Fruit fly (Drosophila melanogaster) whole organism, embryonic: ENCODE results near the gene CG2685.
A peak's percentile ranks its signal among the peaks of the same experiment; 100 is the strongest.

Experiments used
- ATbp ChIP-seq: fragments of 200-800 bp; sonication (Bioruptor generic); optimal IDR thresholded peaks from 2 replicates; lab custom pipeline; 2017; ENCODE audit warnings: missing biosample characterization, mild to moderate bottlenecking, missing genetic modification characterization, missing genetic modification reagents
- CG10274 ChIP-seq: fragments of 200-800 bp; sonication (Bioruptor generic); optimal IDR thresholded peaks from 3 replicates; lab custom pipeline; 2017; ENCODE audit warnings: missing biosample characterization, mild to moderate bottlenecking, missing genetic modification characterization
- CG11504 ChIP-seq: fragments of 200-800 bp; sonication (Bioruptor generic); optimal IDR thresholded peaks from 3 replicates; lab custom pipeline; 2019; ENCODE audit warnings: missing biosample characterization, mild to moderate bottlenecking, missing genetic modification characterization, moderate library complexity
- CG15479 ChIP-seq: fragments of 200-800 bp; sonication (Bioruptor generic); optimal IDR thresholded peaks from 3 replicates; lab custom pipeline; 2019; ENCODE audit warnings: missing biosample characterization, mild to moderate bottlenecking, missing genetic modification characterization, moderate library complexity
- CG15601 ChIP-seq: fragments of 200-800 bp; sonication (Bioruptor generic); optimal IDR thresholded peaks from 3 replicates; lab custom pipeline; 2019; ENCODE audit warnings: missing biosample characterization, mild to moderate bottlenecking, missing genetic modification characterization, moderate library complexity
- CG1602 ChIP-seq: fragments of 200-800 bp; sonication (Bioruptor generic); optimal IDR thresholded peaks from 3 replicates; lab custom pipeline; 2016; ENCODE audit warnings: missing biosample characterization, missing genetic modification characterization
- CG16813 ChIP-seq: fragments of 200-800 bp; sonication (Bioruptor generic); IDR thresholded peaks from 3 replicates; pipeline ENCODE4 v1.3.6; 2022; ENCODE audit warnings: missing biosample characterization, missing genetic modification characterization; ENCODE audit not compliant: partially characterized antibody
- CG17612 ChIP-seq: fragments of 200-800 bp; sonication (Bioruptor generic); IDR thresholded peaks from 2 replicates; pipeline ENCODE4 v1.3.6; 2022; ENCODE audit warnings: missing biosample characterization, missing genetic modification characterization
- CG17829 ChIP-seq: fragments of 200-800 bp; optimal IDR thresholded peaks from 2 replicates; lab custom pipeline; 2019; ENCODE audit warnings: missing biosample characterization, mild to moderate bottlenecking, missing genetic modification characterization, moderate library complexity
- CG2875 ChIP-seq: fragments of 200-800 bp; sonication (Bioruptor generic); optimal IDR thresholded peaks from 2 replicates; lab custom pipeline; 2017; ENCODE audit warnings: missing biosample characterization, mild to moderate bottlenecking, missing genetic modification characterization, missing genetic modification reagents
- CG33213 ChIP-seq: fragments of 200-800 bp; sonication (Bioruptor generic); optimal IDR thresholded peaks from 3 replicates; lab custom pipeline; 2016; ENCODE audit warnings: missing biosample characterization, missing genetic modification characterization
- CG3847 ChIP-seq: fragments of 200-800 bp; sonication (Bioruptor generic); IDR thresholded peaks from 2 replicates; pipeline ENCODE4 v1.3.6; 2022; ENCODE audit warnings: missing biosample characterization, missing genetic modification characterization
- CG4282 ChIP-seq: fragments of 200-800 bp; sonication (Bioruptor generic); optimal IDR thresholded peaks from 2 replicates; lab custom pipeline; 2016; ENCODE audit warnings: missing biosample characterization, missing genetic modification characterization
- CG4820 ChIP-seq: fragments of 200-800 bp; sonication (Bioruptor generic); optimal IDR thresholded peaks from 3 replicates; lab custom pipeline; 2016; ENCODE audit warnings: missing biosample characterization, missing genetic modification characterization
- CG6654 ChIP-seq: fragments of 200-800 bp; sonication (Bioruptor generic); optimal IDR thresholded peaks from 2 replicates; lab custom pipeline; 2017; ENCODE audit warnings: missing biosample characterization, mild to moderate bottlenecking, missing genetic modification characterization
- CG7357 ChIP-seq: fragments of 200-800 bp; sonication (Bioruptor generic); IDR thresholded peaks from 3 replicates; pipeline ENCODE4 v1.3.6; 2022; ENCODE audit warnings: missing biosample characterization, missing genetic modification characterization
- CG8944 ChIP-seq: fragments of 200-800 bp; sonication (Bioruptor generic); optimal IDR thresholded peaks from 3 replicates; lab custom pipeline; 2016; ENCODE audit warnings: missing biosample characterization, missing genetic modification characterization
- CoRest ChIP-seq: fragments of 200-800 bp; sonication (Bioruptor generic); optimal IDR thresholded peaks from 3 replicates; lab custom pipeline; 2018; ENCODE audit warnings: missing biosample characterization, mild to moderate bottlenecking, missing genetic modification characterization, moderate library complexity
- Dp ChIP-seq: fragments of 200-800 bp; sonication (Bioruptor generic); optimal IDR thresholded peaks from 2 replicates; lab custom pipeline; 2018; ENCODE audit warnings: missing biosample characterization, mild to moderate bottlenecking, missing genetic modification characterization, moderate library complexity
- ERR ChIP-seq: fragments of 200-800 bp; sonication (Bioruptor generic); optimal IDR thresholded peaks from 2 replicates; lab custom pipeline; 2016; ENCODE audit warnings: missing biosample characterization, missing genetic modification characterization
- Ets97D ChIP-seq: fragments of 200-800 bp; sonication (Bioruptor generic); optimal IDR thresholded peaks from 3 replicates; lab custom pipeline; 2016; ENCODE audit warnings: missing biosample characterization, missing genetic modification characterization
- H15 ChIP-seq: fragments of 200-800 bp; sonication (Bioruptor generic); IDR thresholded peaks from 3 replicates; pipeline ENCODE4 v1.3.6; 2022; ENCODE audit warnings: missing biosample characterization, missing genetic modification characterization
- H2.0 ChIP-seq: fragments of 200-800 bp; sonication (Bioruptor generic); IDR thresholded peaks from 2 replicates; pipeline ENCODE4 v1.3.6; 2022; ENCODE audit warnings: missing biosample characterization, missing genetic modification characterization
- HLH3B ChIP-seq: fragments of 200-800 bp; sonication (Bioruptor generic); IDR thresholded peaks from 2 replicates; pipeline ENCODE4 v1.3.6; 2022; ENCODE audit warnings: missing biosample characterization, missing genetic modification characterization
- HLH4C ChIP-seq: fragments of 200-800 bp; sonication (Bioruptor generic); IDR thresholded peaks from 3 replicates; pipeline ENCODE4 v1.3.6; 2022; ENCODE audit warnings: missing biosample characterization, missing genetic modification characterization; ENCODE audit not compliant: partially characterized antibody
- Hey ChIP-seq: fragments of 200-800 bp; sonication (Bioruptor generic); optimal IDR thresholded peaks from 3 replicates; lab custom pipeline; 2018; ENCODE audit warnings: missing biosample characterization, mild to moderate bottlenecking, missing genetic modification characterization
- Hmx ChIP-seq: fragments of 200-800 bp; sonication (Bioruptor generic); optimal IDR thresholded peaks from 2 replicates; lab custom pipeline; 2016; ENCODE audit warnings: missing biosample characterization, missing genetic modification characterization
- Lpt ChIP-seq: fragments of >200 bp; optimal IDR thresholded peaks from 2 replicates; lab custom pipeline; 2018; ENCODE audit warnings: missing biosample characterization, missing genetic modification characterization
- NK7.1 ChIP-seq: fragments of 200-800 bp; sonication (Bioruptor generic); optimal IDR thresholded peaks from 3 replicates; lab custom pipeline; 2016; ENCODE audit warnings: missing biosample characterization, missing genetic modification characterization
- Nf-YA ChIP-seq: fragments of 200-800 bp; sonication (Bioruptor generic); IDR thresholded peaks from 2 replicates; pipeline ENCODE4 v1.3.6; 2022; ENCODE audit warnings: missing biosample characterization, missing genetic modification characterization
- PHDP ChIP-seq: fragments of 200-800 bp; sonication (Bioruptor generic); optimal IDR thresholded peaks from 3 replicates; lab custom pipeline; 2018; ENCODE audit warnings: missing biosample characterization, mild to moderate bottlenecking, missing genetic modification characterization, moderate library complexity
- Rx ChIP-seq: fragments of 200-800 bp; sonication (Bioruptor generic); IDR thresholded peaks from 2 replicates; pipeline ENCODE4 v1.3.6; 2022; ENCODE audit warnings: missing biosample characterization, missing genetic modification characterization
- Side ChIP-seq: fragments of 200-800 bp; sonication (Bioruptor generic); optimal IDR thresholded peaks from 2 replicates; lab custom pipeline; 2016; ENCODE audit warnings: missing biosample characterization, missing genetic modification characterization
- Taf1 ChIP-seq: fragments of 200-800 bp; sonication (Bioruptor generic); IDR thresholded peaks from 2 replicates; pipeline ENCODE4 v1.3.6; 2022; ENCODE audit warnings: missing biosample characterization, missing genetic modification characterization
- ash1 ChIP-seq: fragments of 200-800 bp; sonication (Bioruptor generic); optimal IDR thresholded peaks from 2 replicates; lab custom pipeline; 2018; ENCODE audit warnings: missing biosample characterization, mild to moderate bottlenecking, missing genetic modification characterization
- az2 ChIP-seq: fragments of 200-800 bp; sonication (Bioruptor generic); optimal IDR thresholded peaks from 3 replicates; lab custom pipeline; 2016; ENCODE audit warnings: missing biosample characterization, missing genetic modification characterization
- crp ChIP-seq, 2 experiments: fragments of 200-800 bp; sonication (Bioruptor generic); optimal IDR thresholded peaks; 2 replicates in 1 of 2; 3 replicates in 1 of 2; lab custom pipeline; 2017; ENCODE audit warnings: missing biosample characterization in 2 of 2, missing genetic modification characterization in 2 of 2, mild to moderate bottlenecking in 1 of 2, moderate library complexity in 1 of 2
- disco-r ChIP-seq: fragments of 200-800 bp; sonication (Bioruptor generic); optimal IDR thresholded peaks from 2 replicates; lab custom pipeline; 2016; ENCODE audit warnings: missing biosample characterization, missing genetic modification characterization
- fd3F ChIP-seq: fragments of 200-800 bp; sonication (Bioruptor generic); optimal IDR thresholded peaks from 2 replicates; lab custom pipeline; 2018; ENCODE audit warnings: missing biosample characterization, mild to moderate bottlenecking, missing genetic modification characterization, moderate library complexity
- fd64A ChIP-seq: fragments of 200-800 bp; sonication (Bioruptor generic); optimal IDR thresholded peaks from 3 replicates; lab custom pipeline; 2018; ENCODE audit warnings: missing biosample characterization, mild to moderate bottlenecking, missing genetic modification characterization
- hth ChIP-seq: fragments of >200 bp; optimal IDR thresholded peaks from 2 replicates; lab custom pipeline; 2017; ENCODE audit warnings: inconsistent platforms
- knrl ChIP-seq: fragments of 200-800 bp; sonication (Bioruptor generic); IDR thresholded peaks from 3 replicates; pipeline ENCODE4 v1.3.6; 2022; ENCODE audit warnings: missing biosample characterization, missing genetic modification characterization; ENCODE audit not compliant: partially characterized antibody
- org-1 ChIP-seq: fragments of 200-800 bp; sonication (Bioruptor generic); optimal IDR thresholded peaks from 2 replicates; lab custom pipeline; 2017; ENCODE audit warnings: missing biosample characterization, missing genetic modification characterization
- psq ChIP-seq: fragments of 200-800 bp; sonication (Bioruptor generic); optimal IDR thresholded peaks from 2 replicates; lab custom pipeline; 2017; ENCODE audit warnings: missing biosample characterization, missing genetic modification characterization
- rib ChIP-seq: fragments of 200-800 bp; sonication (Bioruptor generic); IDR thresholded peaks from 2 replicates; pipeline ENCODE4 v1.3.6; 2022; ENCODE audit warnings: missing biosample characterization, missing genetic modification characterization
- row ChIP-seq: fragments of 200-800 bp; sonication (Bioruptor generic); IDR thresholded peaks from 3 replicates; pipeline ENCODE4 v1.3.6; 2022; ENCODE audit warnings: missing biosample characterization, missing genetic modification characterization
- shn ChIP-seq: fragments of 200-800 bp; sonication (Bioruptor generic); optimal IDR thresholded peaks from 3 replicates; lab custom pipeline; 2016; ENCODE audit warnings: missing biosample characterization, missing genetic modification characterization
- ssp ChIP-seq: fragments of 200-800 bp; sonication (Bioruptor generic); IDR thresholded peaks from 2 replicates; pipeline ENCODE4 v1.3.6; 2022; ENCODE audit warnings: missing biosample characterization, missing genetic modification characterization
- tll ChIP-seq, 2 experiments: fragments of 200-800 bp in 1 of 2; fragments of >200 bp in 1 of 2; sonication (Bioruptor generic) in 1 of 2; optimal IDR thresholded peaks; 2 replicates each; lab custom pipeline; 2017 to 2019; ENCODE audit warnings: missing biosample characterization in 2 of 2, missing genetic modification characterization in 2 of 2, mild to moderate bottlenecking in 1 of 2, moderate library complexity in 1 of 2
- wdn ChIP-seq: fragments of 200-800 bp; sonication (Bioruptor generic); IDR thresholded peaks from 2 replicates; pipeline ENCODE4 v1.3.6; 2022; ENCODE audit warnings: missing biosample characterization, missing genetic modification characterization
- zf30C ChIP-seq: fragments of 200-800 bp; sonication (Bioruptor generic); optimal IDR thresholded peaks from 3 replicates; lab custom pipeline; 2018; ENCODE audit warnings: missing biosample characterization, mild to moderate bottlenecking, missing genetic modification characterization

CG2685 gene

dm6 chrX:2703693-2704092 is 10.1 kb downstream of the CG2685 start, which contains the start of gene Ugalt (continued):
- peak; percentile 100 for TF ChIP-seq org-1
- TF ChIP-seq ash1 (GFP tag; lab: Kevin White, UChicago): peak; percentile 100
- peak; percentile 98 for TF ChIP-seq Ets97D (GFP tag; lab: Kevin White, UChicago)
- TF ChIP-seq CG15479 (GFP tag; lab: Kevin White, UChicago): peak; percentile 72
- peak; percentile 68 for TF ChIP-seq Dp (GFP tag; lab: Kevin White, UChicago)
- peak; percentile 100 for TF ChIP-seq CG4820 (GFP tag; lab: Kevin White, UChicago)
- TF ChIP-seq crp (GFP tag; optimal IDR thresholded peaks at IDR 0.05; lab: Kevin White, UChicago): peak; percentile 63 to 84
- TF ChIP-seq Lpt (GFP tag; lab: Kevin White, UChicago): no peak
- TF ChIP-seq disco-r (GFP tag; lab: Kevin White, UChicago): peak; percentile 100
- peak; percentile 100 for TF ChIP-seq rib (GFP tag; lab: Robert Waterston, UW)
- peak; percentile 100 for TF ChIP-seq H2.0
- TF ChIP-seq wdn (GFP tag; lab: Robert Waterston, UW): peak; percentile 100
- TF ChIP-seq zf30C (GFP tag; lab: Kevin White, UChicago): peak; percentile 57
- peak; percentile 98 for TF ChIP-seq CG6654
- no peak for TF ChIP-seq CG16813
- peak in 1 of 2 experiments; percentile 95 for TF ChIP-seq tll (GFP tag; optimal IDR thresholded peaks at IDR 0.05; lab: Kevin White, UChicago)
- peak; percentile 100 for TF ChIP-seq CG4282 (GFP tag; lab: Kevin White, UChicago)
- peak; percentile 99 for TF ChIP-seq psq (GFP tag; lab: Kevin White, UChicago)
- TF ChIP-seq CG3847 (GFP tag; lab: Robert Waterston, UW): peak; percentile 100
- TF ChIP-seq CG11504 (tag; lab: Kevin White, UChicago): peak; percentile 99
- TF ChIP-seq shn (GFP tag; lab: Kevin White, UChicago): peak; percentile 100
- peak; percentile 100 for TF ChIP-seq az2
- TF ChIP-seq CG10274 (GFP tag; lab: Kevin White, UChicago): peak; percentile 99
- TF ChIP-seq row (GFP tag; lab: Robert Waterston, UW): peak; percentile 100
- peak; percentile 100 for TF ChIP-seq ERR (GFP tag; lab: Kevin White, UChicago)
- TF ChIP-seq Side: peak; percentile 100
- TF ChIP-seq CoRest (tag; lab: Kevin White, UChicago): peak; percentile 100
- no peak for TF ChIP-seq hth (lab: Kevin White, UChicago)
- peak; percentile 100 for TF ChIP-seq PHDP (tag; lab: Kevin White, UChicago)
- TF ChIP-seq CG1602 (GFP tag; lab: Kevin White, UChicago): peak; percentile 100
- TF ChIP-seq CG2875 (GFP tag; lab: Kevin White, UChicago): peak; percentile 100
- 0 out of 3 replicates have a peak, but pooled peaks have one; percentile 34 for TF ChIP-seq knrl (GFP tag; lab: Robert Waterston, UW)
- TF ChIP-seq CG17829 (tag; lab: Kevin White, UChicago): peak; percentile 100
- TF ChIP-seq CG15601 (tag; lab: Kevin White, UChicago): peak; percentile 99
- TF ChIP-seq HLH4C (GFP tag; lab: Robert Waterston, UW): 0 out of 3 replicates have a peak, but pooled peaks have one; percentile 40
- TF ChIP-seq ATbp (GFP tag; lab: Kevin White, UChicago): peak; percentile 100
- TF ChIP-seq Hey (tag; lab: Kevin White, UChicago): peak; percentile 100
- TF ChIP-seq fd64A: peak; percentile 100
- peak; percentile 99 for TF ChIP-seq Hmx (GFP tag; lab: Kevin White, UChicago)
- peak; percentile 100 for TF ChIP-seq HLH3B
- TF ChIP-seq H15 (GFP tag; lab: Robert Waterston, UW): peak; percentile 100
- peak; percentile 100 for TF ChIP-seq Rx (GFP tag; lab: Robert Waterston, UW)
- peak; percentile 100 for TF ChIP-seq CG7357 (GFP tag; lab: Robert Waterston, UW)
- TF ChIP-seq Nf-YA (GFP tag; lab: Robert Waterston, UW): peak; percentile 100
- TF ChIP-seq CG17612 (GFP tag; lab: Robert Waterston, UW): peak; percentile 100
- peak; percentile 100 for TF ChIP-seq Taf1
- peak; percentile 100 for TF ChIP-seq CG33213
- TF ChIP-seq ssp (GFP tag; lab: Robert Waterston, UW): peak; percentile 99
- TF ChIP-seq fd3F: peak; percentile 100
- peak; percentile 100 for TF ChIP-seq CG8944 (GFP tag; lab: Kevin White, UChicago)
- TF ChIP-seq NK7.1: peak; percentile 100
